Fruit fly (Drosophila melanogaster): ENCODE data around the gene CG11069.
A peak's percentile ranks its signal among the peaks of the same experiment; 100 is the strongest.

CG11069 gene

DNA sequence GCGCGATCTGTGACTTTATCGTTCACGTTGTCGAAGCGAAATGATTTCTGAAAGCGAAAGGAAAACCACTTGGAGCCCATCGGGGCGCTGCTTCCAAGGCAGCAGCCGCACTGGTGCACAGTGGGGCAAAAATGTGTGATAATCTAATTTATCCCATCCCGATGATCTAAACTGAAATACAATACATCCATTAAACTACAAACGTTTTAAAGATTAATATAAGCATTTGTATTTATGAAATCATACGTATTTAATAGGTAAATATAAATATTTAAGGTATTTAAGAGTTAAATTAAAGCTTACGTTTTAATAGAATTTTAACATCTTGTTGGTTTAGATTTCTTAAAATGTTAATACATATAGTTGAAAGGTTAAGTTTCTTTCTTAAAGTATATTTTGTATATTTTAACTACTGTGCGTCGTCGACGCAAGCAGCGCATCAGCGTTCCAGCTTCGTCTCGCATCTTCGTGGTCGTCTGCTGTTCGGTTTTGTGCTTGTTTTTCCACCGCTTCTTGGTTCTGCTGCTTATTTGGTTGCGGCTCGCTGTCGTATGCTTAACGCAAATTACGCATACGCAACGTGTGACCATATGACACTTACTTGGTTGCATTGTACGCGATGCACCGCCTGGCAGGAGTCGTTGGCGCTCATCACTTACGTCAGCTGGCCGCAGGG is 11.6 kb downstream of the CG11069 start, which contains the start of gene CG13643 (continued):
- TF ChIP-seq CG10267 (tag; optimal IDR thresholded peaks at IDR 0.05) (peak; percentile 30), sim (GFP tag; IDR thresholded peaks at IDR 0.05) (no peak), sens (GFP tag) (no peak), fd3F (GFP tag; optimal IDR thresholded peaks at IDR 0.05) (peak; percentile 11), br (optimal IDR thresholded peaks at IDR 0.05) (no peak), Oli (tag; optimal IDR thresholded peaks at IDR 0.05) (peak; percentile 33), chm (GFP tag; IDR thresholded peaks at IDR 0.05) (no peak), Rx (GFP tag; IDR thresholded peaks at IDR 0.05) (no peak), Dp (GFP tag; optimal IDR thresholded peaks at IDR 0.05) (no peak), trem (tag; optimal IDR thresholded peaks at IDR 0.05) (no peak), CG14014 (GFP tag; IDR thresholded peaks at IDR 0.05) (0 out of 2 replicates have a peak, but pooled peaks have one; percentile 35), Nf-YA (GFP tag; IDR thresholded peaks at IDR 0.05) (no peak), CG8924 (tag; optimal IDR thresholded peaks at IDR 0.05) (peak; percentile 30), CG4328 (GFP tag; optimal IDR thresholded peaks at IDR 0.05) (no peak), Adf1 (GFP tag; IDR thresholded peaks at IDR 0.05) (peak; percentile 34; the same call in 1 of the 2 replicates), scrt (GFP tag; optimal IDR thresholded peaks at IDR 0.05) (no peak), dysf (GFP tag; IDR thresholded peaks at IDR 0.05) (peak; percentile 60; the same call in 2 of the 3 replicates), sna (GFP tag; IDR thresholded peaks at IDR 0.05; ENCODE audit: partially characterized antibody) (no peak), danr (GFP tag; IDR thresholded peaks at IDR 0.05) (no peak), Deaf1 (tag; optimal IDR thresholded peaks at IDR 0.05) (peak; percentile 76), grau (tag; optimal IDR thresholded peaks at IDR 0.05) (no peak), trh (GFP tag; optimal IDR thresholded peaks at IDR 0.05) (no peak), CG6689 (GFP tag; IDR thresholded peaks at IDR 0.05) (0 out of 2 replicates have a peak, but pooled peaks have one; percentile 13), NfI (GFP tag; optimal IDR thresholded peaks at IDR 0.05) (peak; percentile 5), run (tag; optimal IDR thresholded peaks at IDR 0.05) (peak; percentile 13), z (GFP tag; IDR thresholded peaks at IDR 0.05) (no peak), CG12391 (tag; optimal IDR thresholded peaks at IDR 0.05) (peak; percentile 37), BEAF-32 (GFP tag; optimal IDR thresholded peaks at IDR 0.05) (no peak), CG12659 (GFP tag; optimal IDR thresholded peaks at IDR 0.05) (peak; percentile 24), ken (GFP tag; IDR thresholded peaks at IDR 0.05) (0 out of 3 replicates have a peak, but pooled peaks have one; percentile 23), Six4 (GFP tag; optimal IDR thresholded peaks at IDR 0.05) (no peak), lmd (GFP tag; IDR thresholded peaks at IDR 0.05) (peak; percentile 15; the same call in 1 of the 2 replicates), CG10209 (GFP tag; optimal IDR thresholded peaks at IDR 0.05) (peak; percentile 34), Asciz (GFP tag; optimal IDR thresholded peaks at IDR 0.05) (peak; percentile 11), CG7372 (GFP tag; IDR thresholded peaks at IDR 0.05) (peak; percentile 80), prd (optimal IDR thresholded peaks at IDR 0.05) (no peak), prd (GFP tag; IDR thresholded peaks at IDR 0.05) (0 out of 3 replicates have a peak, but pooled peaks have one; percentile 9), CG6765 (GFP tag; optimal IDR thresholded peaks at IDR 0.05) (no peak), Blimp-1 (GFP tag; optimal IDR thresholded peaks at IDR 0.05) (peak; percentile 64), Sox100B (GFP tag; optimal IDR thresholded peaks at IDR 0.05) (peak; percentile 68), ac (GFP tag; optimal IDR thresholded peaks at IDR 0.05) (no peak), CG13424 (tag; optimal IDR thresholded peaks at IDR 0.05) (peak; percentile 64), jing (GFP tag; optimal IDR thresholded peaks at IDR 0.05) (no peak), CG15269 (tag; optimal IDR thresholded peaks at IDR 0.05) (peak; percentile 67), Meics (GFP tag; optimal IDR thresholded peaks at IDR 0.05) (peak; percentile 53), CG9727 (GFP tag; optimal IDR thresholded peaks at IDR 0.05) (peak; percentile 13), nmo (GFP tag; optimal IDR thresholded peaks at IDR 0.05) (peak; percentile 45), CG10979 (tag; optimal IDR thresholded peaks at IDR 0.05) (peak; percentile 43), cwo (GFP tag; optimal IDR thresholded peaks at IDR 0.05) (peak; percentile 12)
